Worm (Caenorhabditis elegans) whole organism, late embryonic: ENCODE results near the gene H32C10.1.
A peak's percentile ranks its signal among the peaks of the same experiment; 100 is the strongest.

Source experiments
- C08G9.2 ChIP-seq: sonication (generic microtip); optimal IDR thresholded peaks from 2 replicates; lab custom pipeline; 2016; ENCODE audit warnings: mild to moderate bottlenecking, missing genetic modification characterization, moderate library complexity, missing compliant biosample characterization
- C38D4.7 ChIP-seq: fragments of 200-800 bp; sonication (Bioruptor generic); optimal IDR thresholded peaks from 2 replicates; lab custom pipeline; 2018; ENCODE audit warnings: mild to moderate bottlenecking, missing genetic modification characterization, moderate library complexity, missing compliant biosample characterization
- K02D7.2 ChIP-seq: sonication (generic microtip); optimal IDR thresholded peaks from 2 replicates; lab custom pipeline; 2017; ENCODE audit warnings: mild to moderate bottlenecking, missing genetic modification characterization, missing compliant biosample characterization
- Y22D7AL.16 ChIP-seq: sonication (generic microtip); optimal IDR thresholded peaks from 2 replicates; lab custom pipeline; 2016; ENCODE audit warnings: missing genetic modification characterization, missing compliant biosample characterization
- ahr-1 ChIP-seq: sonication (generic microtip); optimal IDR thresholded peaks from 2 replicates; lab custom pipeline; 2016; ENCODE audit warnings: missing genetic modification characterization, missing compliant biosample characterization
- ama-1 ChIP-seq: fragments of 150-350 bp; optimal IDR thresholded peaks from 2 replicates; lab custom pipeline; 2014
- ceh-18 ChIP-seq: sonication (generic microtip); optimal IDR thresholded peaks from 2 replicates; lab custom pipeline; 2016; ENCODE audit warnings: missing genetic modification characterization, missing compliant biosample characterization
- ceh-2 ChIP-seq: sonication (generic microtip); optimal IDR thresholded peaks from 2 replicates; lab custom pipeline; 2016; ENCODE audit warnings: missing genotype, missing genetic modification characterization, missing compliant biosample characterization
- ceh-22 ChIP-seq: sonication (generic microtip); optimal IDR thresholded peaks from 2 replicates; lab custom pipeline; 2017; ENCODE audit warnings: missing biosample characterization, missing genetic modification characterization
- ceh-24 ChIP-seq: sonication (generic microtip); optimal IDR thresholded peaks from 2 replicates; lab custom pipeline; 2016; ENCODE audit warnings: mild to moderate bottlenecking, missing genetic modification characterization, missing compliant biosample characterization
- ceh-30 ChIP-seq: fragments of 150-350 bp; optimal IDR thresholded peaks from 2 replicates; lab custom pipeline; 2014; ENCODE audit warnings: missing biosample characterization, missing genetic modification characterization
- ceh-34 ChIP-seq: sonication (generic microtip); optimal IDR thresholded peaks from 2 replicates; lab custom pipeline; 2016; ENCODE audit warnings: mild to moderate bottlenecking, missing genetic modification characterization, missing compliant biosample characterization
- ceh-48 ChIP-seq: sonication (generic microtip); optimal IDR thresholded peaks from 2 replicates; lab custom pipeline; 2016; ENCODE audit warnings: missing genetic modification characterization, inconsistent platforms, missing compliant biosample characterization
- ceh-9 ChIP-seq: sonication (generic microtip); optimal IDR thresholded peaks from 2 replicates; lab custom pipeline; 2016; ENCODE audit warnings: mild to moderate bottlenecking, missing genetic modification characterization, inconsistent platforms, missing compliant biosample characterization
- dve-1 ChIP-seq: sonication (generic microtip); optimal IDR thresholded peaks from 2 replicates; lab custom pipeline; 2017; ENCODE audit warnings: antibody characterized with exemption, mild to moderate bottlenecking, missing genetic modification characterization, missing compliant biosample characterization
- elt-2 ChIP-seq: sonication (generic microtip); optimal IDR thresholded peaks from 2 replicates; lab custom pipeline; 2016; ENCODE audit warnings: missing genetic modification reagents, missing genetic modification characterization, missing compliant biosample characterization
- ets-4 ChIP-seq: sonication (generic microtip); optimal IDR thresholded peaks from 2 replicates; lab custom pipeline; 2016; ENCODE audit warnings: missing genetic modification characterization, missing compliant biosample characterization
- fax-1 ChIP-seq: sonication (generic microtip); optimal IDR thresholded peaks from 2 replicates; lab custom pipeline; 2016; ENCODE audit warnings: missing genotype, missing genetic modification characterization, missing compliant biosample characterization
- fkh-6 ChIP-seq: sonication (generic microtip); optimal IDR thresholded peaks from 2 replicates; lab custom pipeline; 2016; ENCODE audit warnings: missing genetic modification characterization, missing compliant biosample characterization
- gmeb-2 ChIP-seq: sonication (generic microtip); optimal IDR thresholded peaks from 2 replicates; lab custom pipeline; 2016; ENCODE audit warnings: missing genetic modification characterization, inconsistent platforms, missing compliant biosample characterization
- hlh-13 ChIP-seq: fragments of 200-800 bp; sonication (Bioruptor generic); optimal IDR thresholded peaks from 2 replicates; lab custom pipeline; 2018; ENCODE audit warnings: mild to moderate bottlenecking, missing genetic modification characterization, missing compliant biosample characterization
- hlh-15 ChIP-seq: sonication (generic microtip); optimal IDR thresholded peaks from 2 replicates; lab custom pipeline; 2016; ENCODE audit warnings: missing genetic modification characterization, missing compliant biosample characterization
- hlh-30 ChIP-seq: sonication (generic microtip); optimal IDR thresholded peaks from 2 replicates; lab custom pipeline; 2017; ENCODE audit warnings: antibody characterized with exemption, missing genetic modification characterization, missing compliant biosample characterization; ENCODE audit not compliant: insufficient read depth
- hlh-8 ChIP-seq: sonication (generic microtip); optimal IDR thresholded peaks from 2 replicates; lab custom pipeline; 2016; ENCODE audit warnings: missing genotype, missing genetic modification characterization, missing compliant biosample characterization
- lin-11 ChIP-seq: fragments of 200-800 bp; sonication (Bioruptor generic); optimal IDR thresholded peaks from 2 replicates; lab custom pipeline; 2018; ENCODE audit warnings: mild to moderate bottlenecking, missing genetic modification characterization, missing compliant biosample characterization
- madf-2 ChIP-seq: sonication (generic microtip); optimal IDR thresholded peaks from 2 replicates; lab custom pipeline; 2017; ENCODE audit warnings: missing genetic modification characterization, missing compliant biosample characterization
- mec-3 ChIP-seq: sonication (generic microtip); optimal IDR thresholded peaks from 2 replicates; lab custom pipeline; 2016; ENCODE audit warnings: borderline replicate concordance, missing genetic modification characterization, missing compliant biosample characterization
- nhr-11 ChIP-seq: fragments of 150-350 bp; optimal IDR thresholded peaks from 2 replicates; lab custom pipeline; 2014; ENCODE audit warnings: missing biosample characterization, missing genetic modification characterization
- odd-2 ChIP-seq: sonication (generic microtip); optimal IDR thresholded peaks from 2 replicates; lab custom pipeline; 2017; ENCODE audit warnings: antibody characterized with exemption, mild to moderate bottlenecking, missing genetic modification characterization, missing compliant biosample characterization
- pat-9 ChIP-seq: fragments of 200-800 bp; sonication (Bioruptor generic); optimal IDR thresholded peaks from 2 replicates; lab custom pipeline; 2018; ENCODE audit warnings: mild to moderate bottlenecking, missing genetic modification characterization, moderate library complexity, missing compliant biosample characterization
- pax-1 ChIP-seq: fragments of 150-350 bp; optimal IDR thresholded peaks from 2 replicates; lab custom pipeline; 2014; ENCODE audit warnings: missing biosample characterization, missing genetic modification characterization
- pha-4 ChIP-seq: fragments of 150-350 bp; optimal IDR thresholded peaks from 2 replicates; lab custom pipeline; 2018; ENCODE audit warnings: missing biosample characterization, missing genetic modification reagents, missing genetic modification characterization
- pros-1 ChIP-seq: fragments of 150-350 bp; optimal IDR thresholded peaks from 2 replicates; lab custom pipeline; 2014; ENCODE audit warnings: missing biosample characterization, missing genetic modification reagents, missing genetic modification characterization
- ref-2 ChIP-seq: sonication (generic microtip); optimal IDR thresholded peaks from 2 replicates; lab custom pipeline; 2016; ENCODE audit warnings: missing genetic modification characterization, missing compliant biosample characterization
- rnt-1 ChIP-seq: sonication (generic microtip); optimal IDR thresholded peaks from 2 replicates; lab custom pipeline; 2016; ENCODE audit warnings: missing genetic modification characterization, missing compliant biosample characterization
- sdc-2 ChIP-seq: sonication (generic microtip); optimal IDR thresholded peaks from 2 replicates; lab custom pipeline; 2016; ENCODE audit warnings: missing genotype, missing genetic modification characterization, missing compliant biosample characterization
- syd-9 ChIP-seq: sonication (generic microtip); optimal IDR thresholded peaks from 2 replicates; lab custom pipeline; 2016; ENCODE audit warnings: mild to moderate bottlenecking, missing genetic modification characterization, moderate library complexity, missing compliant biosample characterization
- ttx-3 ChIP-seq: sonication (generic microtip); optimal IDR thresholded peaks from 2 replicates; lab custom pipeline; 2016; ENCODE audit warnings: missing genetic modification reagents, missing genetic modification characterization, missing compliant biosample characterization
- unc-3 ChIP-seq, 2 experiments: fragments of 200-800 bp in 1 of 2; sonication (Bioruptor generic) in 1 of 2; sonication (generic microtip) in 1 of 2; conservative IDR thresholded peaks in 1 of 2; optimal IDR thresholded peaks in 1 of 2; 2 replicates each; pipeline versions ENCODE4 v1.3.6 to Lab custom; 2016 to 2022; ENCODE audit warnings: missing compliant biosample characterization in 2 of 2, missing genetic modification characterization in 2 of 2, missing genetic modification reagents in 1 of 2
- unc-42 ChIP-seq: sonication (generic microtip); optimal IDR thresholded peaks from 2 replicates; lab custom pipeline; 2016; ENCODE audit warnings: missing genotype, missing genetic modification characterization, missing compliant biosample characterization
- unc-55 ChIP-seq: sonication (generic microtip); optimal IDR thresholded peaks from 2 replicates; lab custom pipeline; 2017; ENCODE audit warnings: missing biosample characterization, missing genetic modification reagents, missing genetic modification characterization
- zip-5 ChIP-seq: sonication (generic microtip); optimal IDR thresholded peaks from 2 replicates; lab custom pipeline; 2016; ENCODE audit warnings: missing genetic modification characterization, missing compliant biosample characterization
- ztf-16 ChIP-seq: sonication (generic microtip); optimal IDR thresholded peaks from 2 replicates; lab custom pipeline; 2017; ENCODE audit warnings: missing genetic modification characterization, missing compliant biosample characterization

The H32C10.1 gene

ce11 chrIV:5928957-5929356 lies 5.2 kb upstream of the H32C10.1 start:
- TF ChIP-seq ceh-18 (tag; lab: Kevin White, UChicago) (no peak), ahr-1 (tag; lab: Kevin White, UChicago) (no peak), elt-2 (tag; lab: Kevin White, UChicago) (no peak), fax-1 (tag; lab: Kevin White, UChicago) (no peak), hlh-8 (tag; lab: Kevin White, UChicago) (peak; percentile 91), lin-11 (no peak), Y22D7AL.16 (tag; lab: Kevin White, UChicago) (no peak)

ce11 chrIV:5930345-5930744 lies 3.8 kb upstream of the H32C10.1 start, which contains the start of gene lin-33:
Gene lin-33 (plus strand): TSS chrIV:5930645.
- TF ChIP-seq ama-1 (lab: Kevin White, UChicago) (no peak), ref-2 (tag; lab: Kevin White, UChicago) (no peak), pha-4 (tag; lab: Kevin White, UChicago) (no peak), lin-11 (no peak), hlh-15 (tag; lab: Kevin White, UChicago) (no peak), odd-2 (tag; lab: Kevin White, UChicago) (no peak), nhr-11 (tag; lab: Kevin White, UChicago) (no peak), fkh-6 (tag; lab: Kevin White, UChicago) (no peak), ztf-16 (tag; lab: Kevin White, UChicago) (no peak), unc-55 (GFP tag; lab: Kevin White, UChicago) (no peak), hlh-30 (tag; lab: Kevin White, UChicago) (no peak)
- TF ChIP-seq, all 69 proteins: peak for 0

ce11 chrIV:5937106-5937505 lies 3.0 kb downstream of the H32C10.1 start:
- TF ChIP-seq ceh-48 (tag; lab: Kevin White, UChicago) (no peak), ceh-18 (tag; lab: Kevin White, UChicago) (no peak), ref-2 (tag; lab: Kevin White, UChicago) (no peak), ceh-30 (no peak), ets-4 (tag; lab: Kevin White, UChicago) (no peak), mec-3 (tag; lab: Kevin White, UChicago) (no peak), pat-9 (no peak), K02D7.2 (tag; lab: Kevin White, UChicago) (no peak), ttx-3 (tag; lab: Kevin White, UChicago) (no peak), C38D4.7 (GFP tag; lab: Kevin White, UChicago) (no peak), odd-2 (tag; lab: Kevin White, UChicago) (no peak), ama-1 (lab: Kevin White, UChicago) (no peak), sdc-2 (tag; lab: Kevin White, UChicago) (no peak), unc-42 (tag; lab: Kevin White, UChicago) (no peak), rnt-1 (tag; lab: Kevin White, UChicago) (no peak), unc-3 (GFP tag; conservative IDR thresholded peaks at IDR 0.05; lab: Robert Waterston, UW) (no peak), unc-3 (tag; optimal IDR thresholded peaks at IDR 0.05; lab: Kevin White, UChicago) (no peak), pax-1 (tag; lab: Kevin White, UChicago) (no peak), hlh-8 (tag; lab: Kevin White, UChicago) (no peak), ceh-2 (tag; lab: Kevin White, UChicago) (no peak)
- TF ChIP-seq, all 69 proteins: peak for 0

- TF ChIP-seq ets-4 (tag; lab: Kevin White, UChicago) (no peak), ceh-34 (tag; lab: Kevin White, UChicago) (no peak), rnt-1 (tag; lab: Kevin White, UChicago) (no peak)
Observed at ce11 chrIV:5939122-5939521, 5.0 kb downstream of the H32C10.1 start, which contains the start of gene mcu-1. Gene mcu-1 (minus strand): TSS chrIV:5939230.

ce11 chrIV:5939908-5940307 lies 5.8 kb downstream of the H32C10.1 start:
- no peak for TF ChIP-seq dve-1 (tag; lab: Kevin White, UChicago)
- no peak for TF ChIP-seq unc-55 (GFP tag; lab: Kevin White, UChicago)
- no peak for TF ChIP-seq ceh-22 (tag; lab: Kevin White, UChicago)
- TF ChIP-seq zip-5 (tag; lab: Kevin White, UChicago): no peak
- no peak for TF ChIP-seq hlh-13
- TF ChIP-seq gmeb-2 (tag; lab: Kevin White, UChicago): no peak
- TF ChIP-seq ceh-24 (tag; lab: Kevin White, UChicago): no peak
- TF ChIP-seq syd-9 (tag; lab: Kevin White, UChicago): no peak
- TF ChIP-seq sdc-2 (tag; lab: Kevin White, UChicago): no peak
- TF ChIP-seq madf-2 (tag; lab: Kevin White, UChicago): no peak
- no peak for TF ChIP-seq ztf-16 (tag; lab: Kevin White, UChicago)
- TF ChIP-seq ceh-9 (tag; lab: Kevin White, UChicago): no peak
- TF ChIP-seq pros-1 (tag; lab: Kevin White, UChicago): no peak
- TF ChIP-seq ceh-34 (tag; lab: Kevin White, UChicago): no peak
- TF ChIP-seq pha-4 (tag; lab: Kevin White, UChicago): no peak
- TF ChIP-seq C08G9.2: no peak
- TF ChIP-seq ref-2 (tag; lab: Kevin White, UChicago): no peak
- no peak for TF ChIP-seq ets-4 (tag; lab: Kevin White, UChicago)
- TF ChIP-seq K02D7.2 (tag; lab: Kevin White, UChicago): no peak
